Fruit fly (Drosophila melanogaster): ENCODE measurements around the gene CG13813.

dm6 chr3L:20209896-20210295, 21.6 kb upstream of the CG13813 start:
- TF ChIP-seq pad (GFP tag; optimal IDR thresholded peaks at IDR 0.05) (no peak), cic (GFP tag; optimal IDR thresholded peaks at IDR 0.05) (no peak), tj (GFP tag; optimal IDR thresholded peaks at IDR 0.05) (no peak)

Data from whole organism, adult.